Fruit fly (Drosophila melanogaster) whole organism, embryonic: Measurements from ENCODE around the gene swa.
A peak's percentile ranks its signal among the peaks of the same experiment; 100 is the strongest.

Source experiments
- Adf1 ChIP-seq: fragments of 200-800 bp; sonication (Bioruptor generic); IDR thresholded peaks from 2 replicates; pipeline ENCODE4 v1.3.6; 2022; ENCODE audit warnings: missing biosample characterization, missing genetic modification characterization
- Antp ChIP-seq: fragments of 200-800 bp; sonication (Bioruptor generic); optimal IDR thresholded peaks from 3 replicates; lab custom pipeline; 2016; ENCODE audit warnings: missing biosample characterization, missing genetic modification characterization
- Blimp-1 ChIP-seq: fragments of 200-800 bp; sonication (Bioruptor generic); optimal IDR thresholded peaks from 3 replicates; lab custom pipeline; 2018; ENCODE audit warnings: missing biosample characterization, missing genetic modification characterization, mild to moderate bottlenecking, moderate library complexity, missing genetic modification reagents
- CG11398 ChIP-seq: fragments of 200-800 bp; sonication (Bioruptor generic); optimal IDR thresholded peaks from 2 replicates; lab custom pipeline; 2016; ENCODE audit warnings: missing biosample characterization, missing genetic modification characterization
- CG11695 ChIP-seq: fragments of 200-800 bp; sonication (Bioruptor generic); IDR thresholded peaks from 3 replicates; pipeline ENCODE4 v1.3.6; 2022; ENCODE audit warnings: missing biosample characterization, missing genetic modification characterization
- CG12219 ChIP-seq: fragments of 200-800 bp; sonication (Bioruptor generic); optimal IDR thresholded peaks from 3 replicates; lab custom pipeline; 2018; ENCODE audit warnings: missing biosample characterization, mild to moderate bottlenecking, missing genetic modification characterization
- CG12942 ChIP-seq: fragments of 200-800 bp; sonication (Bioruptor generic); optimal IDR thresholded peaks from 3 replicates; lab custom pipeline; 2016; ENCODE audit warnings: missing biosample characterization, missing genetic modification characterization
- CG13775 ChIP-seq: fragments of 200-800 bp; sonication (Bioruptor generic); optimal IDR thresholded peaks from 3 replicates; lab custom pipeline; 2017; ENCODE audit warnings: missing biosample characterization, mild to moderate bottlenecking, missing genetic modification characterization
- CG15011 ChIP-seq: fragments of 200-800 bp; sonication (Bioruptor generic); optimal IDR thresholded peaks from 3 replicates; lab custom pipeline; 2018; ENCODE audit warnings: missing biosample characterization, mild to moderate bottlenecking, missing genetic modification characterization
- CG18476 ChIP-seq: fragments of 200-800 bp; sonication (Bioruptor generic); optimal IDR thresholded peaks from 2 replicates; lab custom pipeline; 2016; ENCODE audit warnings: missing biosample characterization, mild to moderate bottlenecking, missing genetic modification characterization
- CG2120 ChIP-seq: fragments of 200-800 bp; sonication (Bioruptor generic); optimal IDR thresholded peaks from 3 replicates; lab custom pipeline; 2016; ENCODE audit warnings: missing biosample characterization, missing genetic modification characterization
- CG2129 ChIP-seq: fragments of 200-800 bp; sonication (Bioruptor generic); IDR thresholded peaks from 2 replicates; pipeline ENCODE4 v1.3.6; 2022; ENCODE audit warnings: missing biosample characterization, missing genetic modification characterization; ENCODE audit not compliant: partially characterized antibody
- CG31224 ChIP-seq: fragments of 200-800 bp; sonication (Bioruptor generic); IDR thresholded peaks from 2 replicates; pipeline ENCODE4 v1.3.6; 2022; ENCODE audit warnings: missing biosample characterization, missing genetic modification characterization
- CG32767 ChIP-seq: fragments of 200-800 bp; sonication (Bioruptor generic); IDR thresholded peaks from 2 replicates; pipeline ENCODE4 v1.3.6; 2022; ENCODE audit warnings: missing biosample characterization, missing genetic modification characterization
- CG32772 ChIP-seq: fragments of 200-800 bp; sonication (Bioruptor generic); IDR thresholded peaks from 2 replicates; pipeline ENCODE4 v1.3.6; 2022; ENCODE audit warnings: missing biosample characterization, missing genetic modification characterization
- CG6654 ChIP-seq: fragments of 200-800 bp; sonication (Bioruptor generic); optimal IDR thresholded peaks from 2 replicates; lab custom pipeline; 2017; ENCODE audit warnings: missing biosample characterization, mild to moderate bottlenecking, missing genetic modification characterization
- CG7556 ChIP-seq: fragments of 200-800 bp; sonication (Bioruptor generic); optimal IDR thresholded peaks from 2 replicates; lab custom pipeline; 2017; ENCODE audit warnings: missing biosample characterization, mild to moderate bottlenecking, missing genetic modification characterization
- CG8089 ChIP-seq: fragments of 200-800 bp; sonication (Bioruptor generic); optimal IDR thresholded peaks from 3 replicates; lab custom pipeline; 2016; ENCODE audit warnings: missing biosample characterization, missing genetic modification characterization
- CHES-1-like ChIP-seq: fragments of 200-800 bp; sonication (Bioruptor generic); optimal IDR thresholded peaks from 2 replicates; lab custom pipeline; 2016; ENCODE audit warnings: missing biosample characterization, missing genetic modification characterization
- CrebB ChIP-seq: fragments of 200-800 bp; sonication (Bioruptor generic); optimal IDR thresholded peaks from 3 replicates; lab custom pipeline; 2018; ENCODE audit warnings: missing biosample characterization, mild to moderate bottlenecking, missing genetic modification characterization
- D ChIP-seq, 2 experiments: fragments of 200-800 bp in 1 of 2; fragments of >200 bp in 1 of 2; sonication (Bioruptor generic) in 1 of 2; optimal IDR thresholded peaks; 2 replicates in 1 of 2; 3 replicates in 1 of 2; lab custom pipeline; 2017; ENCODE audit warnings: mild to moderate bottlenecking in 1 of 2, missing biosample characterization in 1 of 2, missing genetic modification characterization in 1 of 2, missing genetic modification reagents in 1 of 2
- Dref ChIP-seq: fragments of 200-800 bp; sonication (Bioruptor generic); IDR thresholded peaks from 2 replicates; pipeline ENCODE4 v1.3.6; 2022; ENCODE audit warnings: missing biosample characterization, missing genetic modification characterization
- Max ChIP-seq: fragments of 200-800 bp; sonication (Bioruptor generic); optimal IDR thresholded peaks from 2 replicates; lab custom pipeline; 2016; ENCODE audit warnings: missing biosample characterization, mild to moderate bottlenecking, missing genetic modification characterization
- Nf-YC ChIP-seq: fragments of 200-800 bp; optimal IDR thresholded peaks from 3 replicates; lab custom pipeline; 2019; ENCODE audit warnings: missing biosample characterization, mild to moderate bottlenecking, missing genetic modification characterization, moderate library complexity
- Ptx1 ChIP-seq: fragments of 200-800 bp; sonication (Bioruptor generic); IDR thresholded peaks from 2 replicates; pipeline ENCODE4 v1.3.6; 2022; ENCODE audit warnings: missing biosample characterization, missing genetic modification characterization
- Rfx ChIP-seq: fragments of 200-800 bp; sonication (Bioruptor generic); IDR thresholded peaks from 2 replicates; pipeline ENCODE4 v1.3.6; 2022; ENCODE audit warnings: missing biosample characterization, missing genetic modification characterization
- Sox102F ChIP-seq: fragments of 200-800 bp; sonication (Bioruptor generic); optimal IDR thresholded peaks from 2 replicates; lab custom pipeline; 2018; ENCODE audit warnings: missing biosample characterization, mild to moderate bottlenecking, missing genetic modification characterization, moderate library complexity
- Tbp ChIP-seq: fragments of >200 bp; optimal IDR thresholded peaks from 2 replicates; lab custom pipeline; 2018; ENCODE audit warnings: missing biosample characterization, missing genetic modification characterization
- cas ChIP-seq: fragments of 200-800 bp; sonication (Bioruptor generic); IDR thresholded peaks from 2 replicates; pipeline ENCODE4 v1.3.6; 2022; ENCODE audit warnings: missing biosample characterization, missing genetic modification characterization
- cg ChIP-seq: fragments of 200-800 bp; sonication (Bioruptor generic); optimal IDR thresholded peaks from 3 replicates; lab custom pipeline; 2019; ENCODE audit warnings: missing biosample characterization, mild to moderate bottlenecking, missing genetic modification characterization, moderate library complexity
- chm ChIP-seq: fragments of 200-800 bp; sonication (Bioruptor generic); IDR thresholded peaks from 2 replicates; pipeline ENCODE4 v1.3.6; 2022; ENCODE audit warnings: missing biosample characterization, missing genetic modification characterization
- croc ChIP-seq: fragments of 200-800 bp; sonication (Bioruptor generic); conservative IDR thresholded peaks from 3 replicates; pipeline ENCODE4 v1.3.6; 2022; ENCODE audit warnings: missing biosample characterization, missing genetic modification characterization
- disco-r ChIP-seq: fragments of 200-800 bp; sonication (Bioruptor generic); optimal IDR thresholded peaks from 2 replicates; lab custom pipeline; 2016; ENCODE audit warnings: missing biosample characterization, missing genetic modification characterization
- dmrt99B ChIP-seq: fragments of 200-800 bp; sonication (Bioruptor generic); optimal IDR thresholded peaks from 2 replicates; lab custom pipeline; 2018; ENCODE audit warnings: missing biosample characterization, mild to moderate bottlenecking, missing genetic modification characterization, moderate library complexity
- dysf ChIP-seq: fragments of 200-800 bp; sonication (Bioruptor generic); IDR thresholded peaks from 3 replicates; pipeline ENCODE4 v1.3.6; 2022; ENCODE audit warnings: missing biosample characterization, missing genetic modification characterization
- gem ChIP-seq: fragments of 200-800 bp; sonication (Bioruptor generic); optimal IDR thresholded peaks from 2 replicates; lab custom pipeline; 2019; ENCODE audit warnings: missing biosample characterization, mild to moderate bottlenecking, missing genetic modification characterization, moderate library complexity
- lola ChIP-seq, 3 experiments: fragments of >200 bp in 2 of 3; fragments of 200-800 bp in 1 of 3; sonication (Bioruptor generic) in 1 of 3; optimal IDR thresholded peaks; 2 replicates each; lab custom pipeline; 2017 to 2019; ENCODE audit warnings: missing biosample characterization in 3 of 3, missing genetic modification characterization in 3 of 3, mild to moderate bottlenecking in 1 of 3, moderate library complexity in 1 of 3
- nau ChIP-seq: fragments of 200-800 bp; sonication (Bioruptor generic); optimal IDR thresholded peaks from 3 replicates; lab custom pipeline; 2017; ENCODE audit warnings: missing biosample characterization, mild to moderate bottlenecking, missing genetic modification characterization, missing genetic modification reagents
- peb ChIP-seq: fragments of 200-800 bp; sonication (Bioruptor generic); IDR thresholded peaks from 2 replicates; pipeline ENCODE4 v1.3.6; 2022; ENCODE audit warnings: missing biosample characterization, missing genetic modification characterization
- phol ChIP-seq: fragments of 200-800 bp; sonication (Bioruptor generic); optimal IDR thresholded peaks from 3 replicates; lab custom pipeline; 2018; ENCODE audit warnings: missing biosample characterization, mild to moderate bottlenecking, missing genetic modification characterization, moderate library complexity
- pzg ChIP-seq: fragments of 200-800 bp; sonication (Bioruptor generic); optimal IDR thresholded peaks from 3 replicates; lab custom pipeline; 2018; ENCODE audit warnings: missing biosample characterization, mild to moderate bottlenecking, missing genetic modification characterization, moderate library complexity
- ranshi ChIP-seq: fragments of 200-800 bp; sonication (Bioruptor generic); IDR thresholded peaks from 2 replicates; pipeline ENCODE4 v1.3.6; 2022; ENCODE audit warnings: missing biosample characterization, missing genetic modification characterization
- repo ChIP-seq: fragments of 200-800 bp; sonication (Bioruptor generic); optimal IDR thresholded peaks from 2 replicates; lab custom pipeline; 2016; ENCODE audit warnings: missing biosample characterization, missing genetic modification characterization
- rib ChIP-seq: fragments of 200-800 bp; sonication (Bioruptor generic); IDR thresholded peaks from 2 replicates; pipeline ENCODE4 v1.3.6; 2022; ENCODE audit warnings: missing biosample characterization, missing genetic modification characterization
- sqz ChIP-seq: fragments of 200-800 bp; sonication (Bioruptor generic); optimal IDR thresholded peaks from 3 replicates; lab custom pipeline; 2018; ENCODE audit warnings: missing biosample characterization, mild to moderate bottlenecking, missing genetic modification characterization
- tap ChIP-seq: fragments of 200-800 bp; optimal IDR thresholded peaks from 3 replicates; lab custom pipeline; 2019; ENCODE audit warnings: missing biosample characterization, mild to moderate bottlenecking, missing genetic modification characterization, moderate library complexity
- ttk ChIP-seq: fragments of 200-800 bp; sonication (Bioruptor generic); IDR thresholded peaks from 2 replicates; pipeline ENCODE4 v2.1.2; 2022; ENCODE audit warnings: missing biosample characterization, missing genetic modification characterization
- unc-4 ChIP-seq: fragments of 200-800 bp; sonication (Bioruptor generic); IDR thresholded peaks from 2 replicates; pipeline ENCODE4 v1.3.6; 2022; ENCODE audit warnings: missing biosample characterization, missing genetic modification characterization; ENCODE audit not compliant: partially characterized antibody
- zen2 ChIP-seq: fragments of 200-800 bp; sonication (Bioruptor generic); IDR thresholded peaks from 3 replicates; pipeline ENCODE4 v1.3.6; 2022; ENCODE audit warnings: missing biosample characterization, missing genetic modification characterization; ENCODE audit not compliant: partially characterized antibody

Gene swa

DNA sequence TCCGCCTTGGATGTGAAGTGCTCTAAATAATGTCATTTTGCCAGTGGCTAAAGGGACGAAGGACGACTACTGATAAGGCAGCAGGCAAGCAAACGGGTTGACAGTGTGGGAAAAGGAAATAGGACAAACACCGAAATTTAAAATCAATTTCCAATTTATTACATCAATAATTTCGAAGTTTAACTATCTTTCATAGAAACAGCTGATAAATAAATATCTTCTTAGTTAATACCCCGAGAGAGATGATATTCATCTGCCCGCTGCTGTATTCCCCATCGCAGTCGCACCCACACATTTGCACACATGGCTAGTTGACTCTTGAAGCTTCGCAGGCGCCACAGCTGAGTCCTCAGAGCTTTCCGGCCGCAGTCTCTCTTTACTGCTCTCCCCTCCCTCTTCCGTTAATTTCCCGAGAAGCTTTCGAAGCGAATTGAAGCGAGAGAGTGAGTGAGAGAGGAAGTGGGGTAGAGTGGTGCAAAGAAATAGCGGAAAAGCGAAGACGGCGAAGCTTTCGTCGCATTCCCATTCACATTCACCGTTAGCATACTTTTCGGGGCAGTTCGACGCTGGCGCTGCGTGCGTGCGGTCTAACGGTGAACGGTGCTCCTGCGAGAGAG, 48.5 kb downstream of the swa start:
- no peak for TF ChIP-seq cg (GFP tag; lab: Kevin White, UChicago)
- no peak for TF ChIP-seq CG2129
- TF ChIP-seq CG7556, result peak; percentile 85
- peak; percentile 70 for TF ChIP-seq ranshi (GFP tag; lab: Robert Waterston, UW)
- peak; percentile 41 for TF ChIP-seq CG13775 (GFP tag; lab: Kevin White, UChicago)
- TF ChIP-seq Antp, result peak; percentile 5
- peak; percentile 39 for TF ChIP-seq Nf-YC (tag; lab: Kevin White, UChicago)
- no peak for TF ChIP-seq peb (GFP tag; lab: Robert Waterston, UW)
- peak; percentile 8 for TF ChIP-seq CG8089 (GFP tag; lab: Kevin White, UChicago)
- TF ChIP-seq CG12219, result peak; percentile 49
- TF ChIP-seq CG32767 (GFP tag; lab: Robert Waterston, UW), result peak; percentile 25; the same call in 1 of the 2 replicates
- 0 out of 3 replicates have a peak, but pooled peaks have one; percentile 23 for TF ChIP-seq croc (GFP tag; lab: Robert Waterston, UW)
- TF ChIP-seq CrebB, result peak; percentile 20
- TF ChIP-seq lola (GFP tag; optimal IDR thresholded peaks at IDR 0.05; lab: Kevin White, UChicago), result no peak
- TF ChIP-seq dmrt99B, result peak; percentile 73
- peak; percentile 83 for TF ChIP-seq CG2120 (GFP tag; lab: Kevin White, UChicago)
- TF ChIP-seq Tbp, result no peak
- peak; percentile 17 for TF ChIP-seq repo (GFP tag; lab: Kevin White, UChicago)
- peak; percentile 50 for TF ChIP-seq Sox102F
- peak; percentile 29 for TF ChIP-seq CHES-1-like
- TF ChIP-seq D (optimal IDR thresholded peaks at IDR 0.05; lab: Kevin White, UChicago), result no peak
- TF ChIP-seq D (GFP tag; optimal IDR thresholded peaks at IDR 0.05; lab: Kevin White, UChicago), result peak; percentile 34
- no peak for TF ChIP-seq unc-4 (GFP tag; lab: Robert Waterston, UW)
- TF ChIP-seq zen2 (GFP tag; lab: Robert Waterston, UW), result no peak
- peak; percentile 66 for TF ChIP-seq gem (tag; lab: Kevin White, UChicago)
- peak; percentile 35 for TF ChIP-seq Max (GFP tag; lab: Kevin White, UChicago)
- peak; percentile 18; the same call in 1 of the 2 replicates for TF ChIP-seq Adf1
- TF ChIP-seq CG32772 (GFP tag; lab: Robert Waterston, UW), result peak; percentile 53
- TF ChIP-seq CG11398, result no peak
- peak; percentile 79 for TF ChIP-seq CG11695
- peak; percentile 49 for TF ChIP-seq phol
- TF ChIP-seq tap (tag; lab: Kevin White, UChicago), result peak; percentile 53
- TF ChIP-seq ttk (GFP tag; lab: Robert Waterston, UW), result peak; percentile 62; the same call in 1 of the 2 replicates
- peak; percentile 10 for TF ChIP-seq disco-r (GFP tag; lab: Kevin White, UChicago)
- TF ChIP-seq pzg, result peak; percentile 5
- no peak for TF ChIP-seq sqz (GFP tag; lab: Kevin White, UChicago)
- TF ChIP-seq nau, result no peak
- TF ChIP-seq CG31224, result peak; percentile 57; the same call in 1 of the 2 replicates
- TF ChIP-seq Rfx, result peak; percentile 82
- TF ChIP-seq rib (GFP tag; lab: Robert Waterston, UW), result no peak
- TF ChIP-seq CG12942, result no peak
- peak; percentile 54 for TF ChIP-seq Blimp-1
- TF ChIP-seq chm (GFP tag; lab: Robert Waterston, UW), result peak; percentile 66; the same call in 1 of the 2 replicates
- TF ChIP-seq CG6654, result no peak
- TF ChIP-seq CG15011 (GFP tag; lab: Kevin White, UChicago), result peak; percentile 50
- TF ChIP-seq Ptx1 (GFP tag; lab: Robert Waterston, UW), result peak; percentile 68
- TF ChIP-seq Dref (GFP tag; lab: Robert Waterston, UW), result no peak
- TF ChIP-seq CG18476 (GFP tag; lab: Kevin White, UChicago), result peak; percentile 35
- no peak for TF ChIP-seq cas (GFP tag; lab: Robert Waterston, UW)
- peak; percentile 82 for TF ChIP-seq dysf
